Fruit fly (Drosophila melanogaster) whole organism, pupa: ENCODE data around the gene CG6462.
A peak's percentile ranks its signal among the peaks of the same experiment; 100 is the strongest.

ENCODE experiments used
- CG10348 ChIP-seq: fragments of 200-800 bp; sonication (Bioruptor generic); IDR thresholded peaks from 2 replicates; pipeline ENCODE4 v1.3.6; 2022; ENCODE audit warnings: missing biosample characterization, missing genetic modification characterization
- CG12605 ChIP-seq: fragments of 200-800 bp; sonication (Bioruptor generic); IDR thresholded peaks from 2 replicates; pipeline ENCODE4 v1.3.6; 2022; ENCODE audit warnings: missing biosample characterization, missing genetic modification characterization
- CG13204 ChIP-seq: fragments of 200-800 bp; sonication (Bioruptor generic); optimal IDR thresholded peaks from 2 replicates; lab custom pipeline; 2018; ENCODE audit warnings: missing biosample characterization, mild to moderate bottlenecking, missing genetic modification characterization, moderate library complexity
- CG14655 ChIP-seq: fragments of 200-800 bp; sonication (Bioruptor generic); optimal IDR thresholded peaks from 3 replicates; lab custom pipeline; 2017; ENCODE audit warnings: mild to moderate bottlenecking, missing biosample characterization, missing genetic modification reagents, missing genetic modification characterization
- CG15710 ChIP-seq: fragments of 200-800 bp; sonication (Bioruptor generic); optimal IDR thresholded peaks from 2 replicates; lab custom pipeline; 2018; ENCODE audit warnings: missing biosample characterization, mild to moderate bottlenecking, missing genetic modification characterization, moderate library complexity
- CG17806 ChIP-seq: fragments of 200-800 bp; sonication (Bioruptor generic); optimal IDR thresholded peaks from 2 replicates; lab custom pipeline; 2018; ENCODE audit warnings: missing biosample characterization, mild to moderate bottlenecking, missing genetic modification characterization, moderate library complexity
- CG32121 ChIP-seq: fragments of 200-800 bp; sonication (Bioruptor generic); IDR thresholded peaks from 2 replicates; pipeline ENCODE4 v1.3.6; 2022; ENCODE audit warnings: missing biosample characterization, missing genetic modification characterization
- CG34367 ChIP-seq: fragments of 200-800 bp; sonication (Bioruptor generic); optimal IDR thresholded peaks from 2 replicates; lab custom pipeline; 2018; ENCODE audit warnings: missing biosample characterization, mild to moderate bottlenecking, missing genetic modification characterization
- CG4496 ChIP-seq: fragments of 200-800 bp; sonication (Bioruptor generic); IDR thresholded peaks from 3 replicates; pipeline ENCODE4 v1.3.6; 2022; ENCODE audit warnings: missing biosample characterization, missing genetic modification characterization
- CG8159 ChIP-seq: fragments of 200-800 bp; sonication (Bioruptor generic); optimal IDR thresholded peaks from 3 replicates; lab custom pipeline; 2018; ENCODE audit warnings: missing biosample characterization, mild to moderate bottlenecking, missing genetic modification characterization, moderate library complexity
- CG8301 ChIP-seq: fragments of 200-800 bp; sonication (Bioruptor generic); optimal IDR thresholded peaks from 2 replicates; lab custom pipeline; 2018; ENCODE audit warnings: missing biosample characterization, mild to moderate bottlenecking, missing genetic modification characterization
- CG9948 ChIP-seq: fragments of 200-800 bp; sonication (Bioruptor generic); optimal IDR thresholded peaks from 2 replicates; lab custom pipeline; 2018; ENCODE audit warnings: missing biosample characterization, mild to moderate bottlenecking, missing genetic modification characterization, moderate library complexity
- D1 ChIP-seq: fragments of 200-800 bp; sonication (Bioruptor generic); optimal IDR thresholded peaks from 2 replicates; lab custom pipeline; 2018; ENCODE audit warnings: missing biosample characterization, mild to moderate bottlenecking, missing genetic modification characterization, moderate library complexity
- EcR ChIP-seq: fragments of 200-800 bp; sonication (Bioruptor generic); optimal IDR thresholded peaks from 3 replicates; lab custom pipeline; 2019; ENCODE audit warnings: missing biosample characterization, missing genetic modification characterization, mild to moderate bottlenecking, moderate library complexity, missing genetic modification reagents
- Ets98B ChIP-seq: fragments of 200-800 bp; sonication (Bioruptor generic); IDR thresholded peaks from 2 replicates; pipeline ENCODE4 v1.3.6; 2022; ENCODE audit warnings: missing biosample characterization, missing genetic modification characterization
- Pif1A ChIP-seq: fragments of 200-800 bp; sonication (Bioruptor generic); optimal IDR thresholded peaks from 3 replicates; lab custom pipeline; 2016; ENCODE audit warnings: missing biosample characterization, missing genetic modification characterization
- Snoo ChIP-seq: fragments of 200-800 bp; sonication (Bioruptor generic); optimal IDR thresholded peaks from 3 replicates; lab custom pipeline; 2017; ENCODE audit warnings: missing biosample characterization, mild to moderate bottlenecking, missing genetic modification characterization, inconsistent platforms
- fd96Ca ChIP-seq: fragments of 200-800 bp; sonication (Bioruptor generic); IDR thresholded peaks from 3 replicates; pipeline ENCODE4 v1.3.6; 2022; ENCODE audit warnings: missing biosample characterization, missing genetic modification characterization
- gl ChIP-seq: fragments of 200-800 bp; sonication (Bioruptor generic); optimal IDR thresholded peaks from 2 replicates; lab custom pipeline; 2018; ENCODE audit warnings: missing biosample characterization, mild to moderate bottlenecking, missing genetic modification characterization
- rn ChIP-seq: fragments of 200-800 bp; sonication (Bioruptor generic); IDR thresholded peaks from 2 replicates; pipeline ENCODE4 v1.3.6; 2022; ENCODE audit warnings: missing biosample characterization, missing genetic modification characterization

CG6462 gene

dm6 chr3L:6036811-6037210, at the start of gene CG6462:
CG6462 (plus strand) TSS chr3L:6037111.
- no peak for TF ChIP-seq CG8301 (tag; lab: Kevin White, UChicago)
- TF ChIP-seq CG13204 (GFP tag; lab: Kevin White, UChicago) = no peak
- no peak for TF ChIP-seq gl (tag; lab: Kevin White, UChicago)
- no peak for TF ChIP-seq Pif1A
- TF ChIP-seq Ets98B = no peak
- TF ChIP-seq CG32121 (GFP tag; lab: Robert Waterston, UW) = no peak
- no peak for TF ChIP-seq CG10348
- no peak for TF ChIP-seq CG12605 (GFP tag; lab: Robert Waterston, UW)
- no peak for TF ChIP-seq CG34367 (tag; lab: Kevin White, UChicago)
- no peak for TF ChIP-seq fd96Ca (GFP tag; lab: Robert Waterston, UW)
- no peak for TF ChIP-seq CG4496 (GFP tag; lab: Robert Waterston, UW)
- TF ChIP-seq D1 (tag; lab: Kevin White, UChicago) = no peak
- no peak for TF ChIP-seq Snoo (tag; lab: Kevin White, UChicago)
- no peak for TF ChIP-seq CG8159 (tag; lab: Kevin White, UChicago)
- no peak for TF ChIP-seq CG14655 (GFP tag; lab: Kevin White, UChicago)
- no peak for TF ChIP-seq rn (GFP tag; lab: Robert Waterston, UW)
- TF ChIP-seq CG17806 (tag; lab: Kevin White, UChicago) = no peak
- no peak for TF ChIP-seq CG9948 (tag; lab: Kevin White, UChicago)
- TF ChIP-seq EcR = no peak

- TF ChIP-seq CG8301 (tag; lab: Kevin White, UChicago) = no peak
- TF ChIP-seq, all 21 proteins: peak for 0
These were observed 49.3 kb upstream of the CG6462 start for dm6 chr3L:5987637-5988036.

dm6 chr3L:5988675-5989074, 48.2 kb upstream of the CG6462 start:
- peak; percentile 52 for TF ChIP-seq CG15710
- TF ChIP-seq CG8159 (tag; lab: Kevin White, UChicago) = peak; percentile 67
- peak; percentile 48 for TF ChIP-seq CG9948 (tag; lab: Kevin White, UChicago)
- TF ChIP-seq CG14655 (GFP tag; lab: Kevin White, UChicago) = peak; percentile 44
- no peak for TF ChIP-seq CG34367 (tag; lab: Kevin White, UChicago)
- TF ChIP-seq fd96Ca (GFP tag; lab: Robert Waterston, UW) = 0 out of 3 replicates have a peak, but pooled peaks have one; percentile 49
- TF ChIP-seq CG8301 (tag; lab: Kevin White, UChicago) = peak; percentile 19
- TF ChIP-seq CG32121 (GFP tag; lab: Robert Waterston, UW) = no peak; the same call in 1 of the 2 replicates
- TF ChIP-seq CG12605 (GFP tag; lab: Robert Waterston, UW) = peak; percentile 40; the same call in 1 of the 2 replicates
- no peak for TF ChIP-seq CG10348
- no peak for TF ChIP-seq Snoo (tag; lab: Kevin White, UChicago)
- peak; percentile 41 for TF ChIP-seq CG17806 (tag; lab: Kevin White, UChicago)

dm6 chr3L:5989391-5990156, 47.3 kb upstream of the CG6462 start:
- TF ChIP-seq CG17806 (tag; lab: Kevin White, UChicago) (peak; percentile 7), CG9948 (tag; lab: Kevin White, UChicago) (peak; percentile 3), EcR (no peak), CG8159 (tag; lab: Kevin White, UChicago) (peak; percentile 39), CG15710 (peak; percentile 5), CG14655 (GFP tag; lab: Kevin White, UChicago) (peak; percentile 8)
- TF ChIP-seq, all 21 proteins: peak for 5

- TF ChIP-seq D1 (tag; lab: Kevin White, UChicago) = no peak
- TF ChIP-seq CG13204 (GFP tag; lab: Kevin White, UChicago) = no peak
- TF ChIP-seq CG12605 (GFP tag; lab: Robert Waterston, UW) = no peak
- no peak for TF ChIP-seq CG10348
- TF ChIP-seq Ets98B = no peak
- TF ChIP-seq EcR = no peak
- TF ChIP-seq CG15710 = no peak
- TF ChIP-seq CG34367 (tag; lab: Kevin White, UChicago) = no peak
- no peak for TF ChIP-seq CG17806 (tag; lab: Kevin White, UChicago)
- TF ChIP-seq gl (tag; lab: Kevin White, UChicago) = no peak
- TF ChIP-seq CG8301 (tag; lab: Kevin White, UChicago) = no peak
- TF ChIP-seq rn (GFP tag; lab: Robert Waterston, UW) = no peak
- no peak for TF ChIP-seq CG9948 (tag; lab: Kevin White, UChicago)
- TF ChIP-seq CG4496 (GFP tag; lab: Robert Waterston, UW) = no peak
- no peak for TF ChIP-seq CG32121 (GFP tag; lab: Robert Waterston, UW)
- no peak for TF ChIP-seq Snoo (tag; lab: Kevin White, UChicago)
- TF ChIP-seq fd96Ca (GFP tag; lab: Robert Waterston, UW) = no peak
- no peak for TF ChIP-seq Pif1A
- TF ChIP-seq, all 21 proteins: peak for 0
These were observed 44.7 kb upstream of the CG6462 start for dm6 chr3L:5992249-5992648.

dm6 chr3L:5992916-5993315, 44.0 kb upstream of the CG6462 start:
- TF ChIP-seq gl (tag; lab: Kevin White, UChicago) (no peak), EcR (no peak), Pif1A (no peak), CG34367 (tag; lab: Kevin White, UChicago) (no peak), Ets98B (no peak), CG8301 (tag; lab: Kevin White, UChicago) (no peak)
